Worm (Caenorhabditis elegans) whole organism, young adult: ENCODE data around the gene nhr-42.

Source experiments
- D2030.7 ChIP-seq: fragments of 200-800 bp; sonication (Bioruptor generic); IDR thresholded peaks from 2 replicates; pipeline ENCODE4 v1.3.6; 2022; ENCODE audit warnings: missing genetic modification reagents, missing genetic modification characterization, missing compliant biosample characterization
- F37B4.10 ChIP-seq: fragments of 200-800 bp; sonication (Bioruptor generic); IDR thresholded peaks from 2 replicates; pipeline ENCODE4 v1.3.6; 2022; ENCODE audit warnings: missing genetic modification characterization, missing compliant biosample characterization
- F52B5.7 ChIP-seq: sonication (generic microtip); optimal IDR thresholded peaks from 2 replicates; lab custom pipeline; 2016; ENCODE audit warnings: mild to moderate bottlenecking, missing genetic modification characterization, missing compliant biosample characterization
- F57C9.4 ChIP-seq: sonication (generic microtip); optimal IDR thresholded peaks from 2 replicates; lab custom pipeline; 2017; ENCODE audit warnings: mild to moderate bottlenecking, missing genetic modification characterization, missing compliant biosample characterization
- T26A5.8 ChIP-seq: sonication (generic microtip); optimal IDR thresholded peaks from 2 replicates; lab custom pipeline; 2016; ENCODE audit warnings: missing genetic modification characterization, missing compliant biosample characterization
- akir-1 ChIP-seq: fragments of 200-800 bp; sonication (Bioruptor generic); optimal IDR thresholded peaks from 2 replicates; lab custom pipeline; 2018; ENCODE audit warnings: mild to moderate bottlenecking, missing genetic modification characterization, moderate library complexity, missing compliant biosample characterization
- atf-7 ChIP-seq: sonication (generic microtip); optimal IDR thresholded peaks from 2 replicates; lab custom pipeline; 2017; ENCODE audit warnings: mild to moderate bottlenecking, missing genetic modification characterization, missing compliant biosample characterization
- ceh-100 ChIP-seq: fragments of 200-800 bp; sonication (Bioruptor generic); IDR thresholded peaks from 2 replicates; pipeline ENCODE4 v1.3.6; 2022; ENCODE audit warnings: missing genetic modification reagents, missing genetic modification characterization, missing compliant biosample characterization
- ceh-79 ChIP-seq: sonication (generic microtip); optimal IDR thresholded peaks from 2 replicates; lab custom pipeline; 2017; ENCODE audit warnings: mild to moderate bottlenecking, missing genetic modification characterization, missing compliant biosample characterization
- ceh-91 ChIP-seq: fragments of 200-800 bp; sonication (Bioruptor generic); IDR thresholded peaks from 2 replicates; pipeline ENCODE4 v1.3.6; 2022; ENCODE audit warnings: missing genetic modification reagents, missing genetic modification characterization, missing compliant biosample characterization
- chd-7 ChIP-seq: sonication (generic microtip); optimal IDR thresholded peaks from 2 replicates; lab custom pipeline; 2016; ENCODE audit warnings: mild to moderate bottlenecking, missing genetic modification characterization, moderate library complexity, missing compliant biosample characterization
- dpl-1 ChIP-seq: fragments of 150-350 bp; optimal IDR thresholded peaks from 2 replicates; lab custom pipeline; 2014; ENCODE audit warnings: missing biosample characterization, missing genetic modification reagents, missing genetic modification characterization
- egl-18 ChIP-seq: fragments of 200-800 bp; sonication (Bioruptor generic); IDR thresholded peaks from 2 replicates; pipeline ENCODE4 v1.3.6; 2022; ENCODE audit warnings: missing genetic modification reagents, missing genetic modification characterization, missing compliant biosample characterization
- fkh-3 ChIP-seq: sonication (generic microtip); optimal IDR thresholded peaks from 2 replicates; lab custom pipeline; 2016; ENCODE audit warnings: mild to moderate bottlenecking, missing genetic modification characterization, missing compliant biosample characterization
- hlh-12 ChIP-seq: sonication (generic microtip); optimal IDR thresholded peaks from 2 replicates; lab custom pipeline; 2016; ENCODE audit warnings: missing genetic modification characterization, missing compliant biosample characterization
- hlh-26 ChIP-seq: fragments of 200-800 bp; sonication (Bioruptor generic); conservative IDR thresholded peaks from 2 replicates; pipeline ENCODE4 v1.3.6; 2022; ENCODE audit warnings: missing genetic modification reagents, missing genetic modification characterization, missing compliant biosample characterization
- hmg-20 ChIP-seq: fragments of 200-800 bp; sonication (Bioruptor generic); IDR thresholded peaks from 2 replicates; pipeline ENCODE4 v1.3.6; 2022; ENCODE audit warnings: missing genetic modification reagents, missing genetic modification characterization, missing compliant biosample characterization
- hsf-1 ChIP-seq: fragments of 200-800 bp; sonication (Bioruptor generic); IDR thresholded peaks from 2 replicates; pipeline ENCODE4 v1.3.6; 2022; ENCODE audit warnings: missing genetic modification reagents, missing genetic modification characterization, missing compliant biosample characterization
- lin-26 ChIP-seq: fragments of 200-800 bp; sonication (Bioruptor generic); IDR thresholded peaks from 2 replicates; pipeline ENCODE4 v1.3.6; 2022; ENCODE audit warnings: missing genetic modification reagents, missing genetic modification characterization, missing compliant biosample characterization
- lin-40 ChIP-seq: sonication (generic microtip); optimal IDR thresholded peaks from 2 replicates; lab custom pipeline; 2016; ENCODE audit warnings: missing genetic modification characterization, mild to moderate bottlenecking, missing compliant biosample characterization, missing genotype, missing genetic modification reagents
- lsl-1 ChIP-seq: fragments of 200-800 bp; sonication (Bioruptor generic); optimal IDR thresholded peaks from 2 replicates; lab custom pipeline; 2018; ENCODE audit warnings: mild to moderate bottlenecking, missing genetic modification characterization, moderate library complexity, missing compliant biosample characterization
- madf-6 ChIP-seq: fragments of 200-800 bp; sonication (Bioruptor generic); IDR thresholded peaks from 2 replicates; pipeline ENCODE4 v1.3.6; 2022; ENCODE audit warnings: missing genetic modification reagents, missing genetic modification characterization, missing compliant biosample characterization
- mxl-1 ChIP-seq: sonication (generic microtip); optimal IDR thresholded peaks from 2 replicates; lab custom pipeline; 2016; ENCODE audit warnings: missing genetic modification characterization, missing compliant biosample characterization
- nhr-27 ChIP-seq: fragments of 200-800 bp; sonication (Bioruptor generic); optimal IDR thresholded peaks from 2 replicates; lab custom pipeline; 2018; ENCODE audit warnings: mild to moderate bottlenecking, missing genetic modification characterization, moderate library complexity, missing compliant biosample characterization
- pbrm-1 ChIP-seq: fragments of 200-800 bp; sonication (Bioruptor generic); IDR thresholded peaks from 2 replicates; pipeline ENCODE4 v1.3.6; 2022; ENCODE audit warnings: missing genetic modification reagents, missing genetic modification characterization, missing compliant biosample characterization
- repo-1 ChIP-seq: sonication (generic microtip); optimal IDR thresholded peaks from 2 replicates; lab custom pipeline; 2017; ENCODE audit warnings: mild to moderate bottlenecking, missing genetic modification characterization, missing compliant biosample characterization
- rpc-1 ChIP-seq, 2 experiments: fragments of 150-350 bp in 1 of 2; sonication (generic microtip) in 1 of 2; optimal IDR thresholded peaks; 2 replicates each; lab custom pipeline; 2014 to 2018; ENCODE audit warnings: missing biosample characterization in 1 of 2, missing genetic modification characterization in 1 of 2, missing genetic modification reagents in 1 of 2, missing genotype in 1 of 2
- snpc-1.3 ChIP-seq: sonication (generic microtip); optimal IDR thresholded peaks from 2 replicates; lab custom pipeline; 2017; ENCODE audit warnings: missing genetic modification characterization, mild to moderate bottlenecking, missing compliant biosample characterization, antibody characterized with exemption, moderate library complexity, missing genotype, missing genetic modification reagents; ENCODE audit not compliant: insufficient read depth
- tbp1 ChIP-seq: fragments of 200-800 bp; sonication (Bioruptor generic); optimal IDR thresholded peaks from 2 replicates; lab custom pipeline; 2018; ENCODE audit warnings: mild to moderate bottlenecking, missing genetic modification characterization, missing compliant biosample characterization
- tbx-9 ChIP-seq: sonication (generic microtip); optimal IDR thresholded peaks from 2 replicates; lab custom pipeline; 2016; ENCODE audit warnings: borderline replicate concordance, missing genetic modification characterization, inconsistent platforms, missing compliant biosample characterization
- zim-3 ChIP-seq: sonication (generic microtip); optimal IDR thresholded peaks from 2 replicates; lab custom pipeline; 2017; ENCODE audit warnings: mild to moderate bottlenecking, missing genetic modification characterization, moderate library complexity, missing compliant biosample characterization
- ztf-22 ChIP-seq: fragments of 200-800 bp; sonication (Bioruptor generic); optimal IDR thresholded peaks from 2 replicates; lab custom pipeline; 2018; ENCODE audit warnings: mild to moderate bottlenecking, missing genetic modification characterization, moderate library complexity, missing compliant biosample characterization
- ztf-26 ChIP-seq: sonication (generic microtip); optimal IDR thresholded peaks from 2 replicates; lab custom pipeline; 2017; ENCODE audit warnings: missing genetic modification characterization, missing compliant biosample characterization

The nhr-42 gene

DNA sequence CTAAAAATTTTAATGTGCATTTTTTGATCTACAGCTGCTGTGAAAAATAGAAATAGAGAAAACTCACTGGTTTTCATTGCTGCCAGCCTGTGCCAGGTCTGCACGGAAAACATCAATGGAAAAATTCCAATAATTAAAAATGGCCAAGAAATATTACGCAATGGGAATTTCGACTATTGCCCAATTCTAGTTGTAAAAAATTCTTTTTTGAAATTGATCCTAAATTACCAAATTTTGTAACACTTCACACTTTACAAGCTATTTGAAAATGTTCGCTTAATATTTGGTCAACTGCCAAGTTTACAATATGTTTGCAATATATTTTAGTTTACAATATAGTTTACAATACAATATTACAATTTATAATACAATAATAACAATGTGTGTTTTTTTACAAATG, 2.1 kb downstream of the nhr-42 start:
- no peak for TF ChIP-seq ceh-91
- no peak for TF ChIP-seq lsl-1 (GFP tag; lab: Kevin White, UChicago)
- TF ChIP-seq hsf-1 (GFP tag; lab: Robert Waterston, UW) = no peak
- no peak for TF ChIP-seq madf-6
- TF ChIP-seq ztf-26 (tag; lab: Kevin White, UChicago) = no peak
- TF ChIP-seq akir-1 (GFP tag; lab: Kevin White, UChicago) = no peak
- no peak for TF ChIP-seq mxl-1 (tag; lab: Kevin White, UChicago)
- TF ChIP-seq snpc-1.3 (tag; lab: Kevin White, UChicago) = no peak
- no peak for TF ChIP-seq F37B4.10 (GFP tag; lab: Robert Waterston, UW)
- no peak for TF ChIP-seq egl-18 (GFP tag; lab: Robert Waterston, UW)

DNA sequence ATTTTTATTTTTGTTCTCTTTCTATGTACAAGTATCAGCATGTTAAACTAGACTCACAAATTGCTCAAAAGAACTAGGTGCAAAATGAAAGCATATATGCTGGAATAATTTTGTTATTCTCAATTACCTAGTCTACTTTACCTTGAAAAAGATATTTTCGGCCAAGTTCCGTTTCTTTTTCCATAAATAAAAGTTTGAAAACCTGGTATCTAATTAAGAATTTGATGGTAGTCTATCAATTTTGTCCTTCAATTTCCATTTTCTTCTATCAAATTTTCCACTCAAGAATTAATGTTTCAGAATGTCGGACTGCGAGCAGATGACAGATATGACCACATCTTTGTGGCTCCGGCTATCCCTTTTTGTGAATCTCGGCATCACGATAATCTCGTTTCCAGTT, 5.2 kb downstream of the nhr-42 start, which contains the start of gene srab-4:
Gene srab-4 (plus strand): TSS at position 301 of the 400 bp plus-strand sequence.
- TF ChIP-seq egl-18 (GFP tag; lab: Robert Waterston, UW) (no peak), lin-40 (tag; lab: Kevin White, UChicago) (no peak), hlh-12 (tag; lab: Kevin White, UChicago) (no peak), pbrm-1 (GFP tag; lab: Robert Waterston, UW) (no peak), rpc-1 (optimal IDR thresholded peaks at IDR 0.05; lab: Kevin White, UChicago) (no peak), rpc-1 (tag; optimal IDR thresholded peaks at IDR 0.05; lab: Kevin White, UChicago) (no peak), repo-1 (tag; lab: Kevin White, UChicago) (no peak)

ce11 chrV:7005964-7006363, 7.3 kb downstream of the nhr-42 start, which contains the start of gene spig-10:
Gene spig-10 (plus strand): TSS chrV:7006264.
- no peak for TF ChIP-seq tbp1
- no peak for TF ChIP-seq zim-3 (tag; lab: Kevin White, UChicago)
- no peak for TF ChIP-seq hlh-26 (GFP tag; lab: Robert Waterston, UW)
- no peak for TF ChIP-seq dpl-1 (GFP tag; lab: Kevin White, UChicago)
- TF ChIP-seq rpc-1 (optimal IDR thresholded peaks at IDR 0.05; lab: Kevin White, UChicago) = no peak
- TF ChIP-seq rpc-1 (tag; optimal IDR thresholded peaks at IDR 0.05; lab: Kevin White, UChicago) = no peak
- TF ChIP-seq tbx-9 = no peak
- no peak for TF ChIP-seq ceh-79 (tag; lab: Kevin White, UChicago)
- TF ChIP-seq madf-6 = no peak
- TF ChIP-seq fkh-3 = no peak
- no peak for TF ChIP-seq lin-40 (tag; lab: Kevin White, UChicago)
- TF ChIP-seq ztf-22 (GFP tag; lab: Kevin White, UChicago) = no peak
- TF ChIP-seq mxl-1 (tag; lab: Kevin White, UChicago) = no peak
- TF ChIP-seq ceh-100 (GFP tag; lab: Robert Waterston, UW) = no peak
- TF ChIP-seq D2030.7 = no peak
- no peak for TF ChIP-seq F52B5.7
- TF ChIP-seq chd-7 (tag; lab: Kevin White, UChicago) = no peak

- TF ChIP-seq hmg-20 (GFP tag; lab: Robert Waterston, UW) (no peak), F57C9.4 (tag; lab: Kevin White, UChicago) (no peak), lin-26 (no peak), atf-7 (no peak), nhr-27 (tag; lab: Kevin White, UChicago) (no peak), T26A5.8 (tag; lab: Kevin White, UChicago) (no peak)
Observed at ce11 chrV:7007307-7007706, 8.7 kb downstream of the nhr-42 start, which contains the start of gene drd-10. Gene drd-10 (plus strand): TSS chrV:7007607.
